Worm (Caenorhabditis elegans) whole organism, L2 larva: Measurements from ENCODE around the gene W10C6.2.

Experiments used
- mdl-1 ChIP-seq, 2 experiments: fragments of 150-350 bp in 1 of 2; sonication (generic microtip) in 1 of 2; optimal IDR thresholded peaks; 2 replicates each; lab custom pipeline; 2017; ENCODE audit warnings: missing biosample characterization in 2 of 2, missing genetic modification characterization in 2 of 2
- zag-1 ChIP-seq: fragments of 150-350 bp; optimal IDR thresholded peaks from 2 replicates; lab custom pipeline; 2014; ENCODE audit warnings: missing biosample characterization, missing genetic modification characterization

- no peak for TF ChIP-seq zag-1 (tag; lab: Kevin White, UChicago)
- TF ChIP-seq mdl-1 (tag; optimal IDR thresholded peaks at IDR 0.05; lab: Kevin White, UChicago): no peak
Observed at ce11 chrII:11152495-11152894, 30.8 kb upstream of the W10C6.2 start, which contains the start of gene pqm-1.
